Worm (Caenorhabditis elegans): ENCODE data around the gene fbxa-169.

The fbxa-169 gene

DNA sequence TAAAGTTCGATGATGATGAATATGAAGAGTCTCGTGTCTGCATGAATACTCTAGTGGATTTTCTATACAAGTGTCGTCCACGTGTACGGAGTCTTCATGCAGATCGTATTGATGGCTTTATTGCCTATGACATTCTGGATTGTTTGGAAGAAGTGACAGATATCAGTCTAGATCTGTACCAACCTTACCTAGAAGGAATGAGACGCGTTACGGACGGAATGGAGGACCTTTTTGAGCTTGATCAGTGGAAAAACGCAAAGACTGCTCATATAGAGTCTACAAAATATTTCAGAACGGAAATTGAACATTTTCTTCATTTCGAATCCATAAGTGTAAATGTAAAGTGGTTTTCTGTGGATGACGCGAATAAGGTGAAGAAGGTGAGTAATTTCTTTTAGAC, at the start of gene fbxa-169:
fbxa-169 (plus strand) TSS at position 301 of the 400 bp plus-strand sequence.
- TF ChIP-seq F49E8.2 (tag; optimal IDR thresholded peaks at IDR 0.05; ENCODE audit: borderline replicate concordance) (no peak), ceh-62 (tag; optimal IDR thresholded peaks at IDR 0.05) (no peak), mxl-3 (GFP tag; optimal IDR thresholded peaks at IDR 0.05) (no peak), hmg-1.1 (GFP tag; IDR thresholded peaks at IDR 0.05) (no peak), zfp-2 (tag; optimal IDR thresholded peaks at IDR 0.05) (no peak), nhr-25 (tag; optimal IDR thresholded peaks at IDR 0.05; ENCODE audit: borderline replicate concordance, insufficient read depth) (no peak), lin-39 (tag; optimal IDR thresholded peaks at IDR 0.05) (no peak), aha-1 (tag) (peak; percentile 83)

DNA sequence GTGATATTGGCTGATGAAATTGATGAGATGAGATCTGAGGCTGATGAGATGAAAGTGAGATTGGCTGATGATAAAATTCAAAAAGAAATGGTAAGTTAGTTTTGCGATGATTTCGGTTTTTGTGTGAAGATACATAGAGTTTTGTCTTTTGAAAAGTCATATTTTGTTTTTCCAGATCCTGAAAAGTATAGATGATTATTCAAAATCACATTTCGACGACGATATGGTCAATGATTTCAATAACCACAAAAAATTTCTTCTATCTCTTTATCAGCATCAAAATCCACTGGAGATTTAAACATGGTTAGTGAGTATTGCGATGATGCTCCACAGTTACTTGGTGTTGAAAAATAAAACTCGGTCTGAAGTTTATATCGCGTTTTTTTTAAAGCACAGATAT, 47.4 kb upstream of the fbxa-169 start, which contains the start of gene csp-1:
csp-1 (plus strand) TSS at position 301 of the 400 bp plus-strand sequence.
- no peak for TF ChIP-seq lin-39 (tag; optimal IDR thresholded peaks at IDR 0.05)
- no peak for TF ChIP-seq nhr-28 (tag; optimal IDR thresholded peaks at IDR 0.05)
- TF ChIP-seq ztf-7 (tag; optimal IDR thresholded peaks at IDR 0.05) = no peak
- TF ChIP-seq ceh-44 (GFP tag; IDR thresholded peaks at IDR 0.05) = no peak
- TF ChIP-seq nhr-76 (tag; optimal IDR thresholded peaks at IDR 0.05) = no peak
- TF ChIP-seq F37D6.2 (tag; optimal IDR thresholded peaks at IDR 0.05) = no peak
- TF ChIP-seq spr-3 (GFP tag; optimal IDR thresholded peaks at IDR 0.05) = no peak
- TF ChIP-seq zag-1 (tag; optimal IDR thresholded peaks at IDR 0.05) = no peak
- TF ChIP-seq R02D3.7 (tag; optimal IDR thresholded peaks at IDR 0.05) = no peak
- TF ChIP-seq nhr-237 (tag; optimal IDR thresholded peaks at IDR 0.05) = no peak
- TF ChIP-seq T20F7.1 (GFP tag; optimal IDR thresholded peaks at IDR 0.05) = no peak
- no peak for TF ChIP-seq madf-5 (GFP tag; IDR thresholded peaks at IDR 0.05)
- no peak for TF ChIP-seq tra-1 (GFP tag; IDR thresholded peaks at IDR 0.05)
- no peak for TF ChIP-seq saeg-2 (GFP tag; IDR thresholded peaks at IDR 0.05)

ce11 chrII:13609655-13610054, 38.7 kb upstream of the fbxa-169 start, which contains the start of gene gst-20:
gst-20 (minus strand) TSS chrII:13609824.
- TF ChIP-seq ztf-7 (tag; optimal IDR thresholded peaks at IDR 0.05) (no peak), pqm-1 (tag; optimal IDR thresholded peaks at IDR 0.05) (peak; percentile 62), nhr-48 (tag; optimal IDR thresholded peaks at IDR 0.05) (peak; percentile 53), mes-2 (tag; optimal IDR thresholded peaks at IDR 0.05; ENCODE audit: poor library complexity, severe bottlenecking) (no peak), T26A8.4 (GFP tag; IDR thresholded peaks at IDR 0.05) (no peak), hif-1 (tag; optimal IDR thresholded peaks at IDR 0.05) (no peak), lin-39 (tag; optimal IDR thresholded peaks at IDR 0.05) (no peak), nhr-42 (GFP tag; IDR thresholded peaks at IDR 0.05) (no peak), ceh-82 (tag; optimal IDR thresholded peaks at IDR 0.05) (no peak), lin-38 (GFP tag; IDR thresholded peaks at IDR 0.05) (no peak), zip-2 (tag; optimal IDR thresholded peaks at IDR 0.05) (no peak), lir-3 (tag; optimal IDR thresholded peaks at IDR 0.05) (no peak), nhr-10 (tag; optimal IDR thresholded peaks at IDR 0.05) (no peak), sdz-12 (GFP tag; optimal IDR thresholded peaks at IDR 0.05) (no peak), ZK546.5 (tag; optimal IDR thresholded peaks at IDR 0.05) (no peak), arid-1 (GFP tag; conservative IDR thresholded peaks at IDR 0.05) (no peak), hlh-30 (tag; optimal IDR thresholded peaks at IDR 0.05; ENCODE audit: insufficient read depth) (peak; percentile 82), attf-4 (tag; optimal IDR thresholded peaks at IDR 0.05) (no peak), madf-5 (GFP tag; IDR thresholded peaks at IDR 0.05) (no peak), nhr-77 (tag; optimal IDR thresholded peaks at IDR 0.05) (peak; percentile 82), madf-9 (GFP tag; conservative IDR thresholded peaks at IDR 0.05) (no peak), F37D6.2 (tag; optimal IDR thresholded peaks at IDR 0.05) (no peak), dmd-6 (GFP tag; IDR thresholded peaks at IDR 0.05) (peak; percentile 79), ceh-20 (GFP tag; IDR thresholded peaks at IDR 0.05) (no peak), dpl-1 (GFP tag; optimal IDR thresholded peaks at IDR 0.05) (peak; percentile 32), lsy-2 (tag; optimal IDR thresholded peaks at IDR 0.05) (peak in 1 of 2 experiments; percentile 18), unc-39 (tag; optimal IDR thresholded peaks at IDR 0.05) (no peak), nhr-25 (tag; optimal IDR thresholded peaks at IDR 0.05; ENCODE audit: borderline replicate concordance, insufficient read depth) (no peak), jun-1 (tag; optimal IDR thresholded peaks at IDR 0.05) (no peak), F44E2.7 (GFP tag; IDR thresholded peaks at IDR 0.05) (no peak), ceh-28 (tag; optimal IDR thresholded peaks at IDR 0.05) (no peak), D1046.2 (GFP tag; IDR thresholded peaks at IDR 0.05) (no peak), F10B5.3 (tag; optimal IDR thresholded peaks at IDR 0.05) (no peak)

All from whole organism, L4 larva.